Fruit fly (Drosophila melanogaster) whole organism, embryonic: ENCODE results near the gene Cpr73D.

Experiments used
- Ada2b ChIP-seq: fragments of 200-800 bp; sonication (Bioruptor generic); IDR thresholded peaks from 2 replicates; pipeline ENCODE4 v1.3.6; 2022; ENCODE audit warnings: missing biosample characterization, missing genetic modification characterization
- Bgb ChIP-seq: fragments of 200-800 bp; sonication (Bioruptor generic); IDR thresholded peaks from 2 replicates; pipeline ENCODE4 v1.3.6; 2022; ENCODE audit warnings: missing biosample characterization, missing genetic modification characterization; ENCODE audit not compliant: partially characterized antibody
- CG10147 ChIP-seq: fragments of 200-800 bp; sonication (Bioruptor generic); optimal IDR thresholded peaks from 2 replicates; lab custom pipeline; 2019; ENCODE audit warnings: missing biosample characterization, mild to moderate bottlenecking, missing genetic modification characterization, moderate library complexity
- CG10267 ChIP-seq: fragments of 200-800 bp; sonication (Bioruptor generic); optimal IDR thresholded peaks from 2 replicates; lab custom pipeline; 2018; ENCODE audit warnings: missing biosample characterization, mild to moderate bottlenecking, missing genetic modification characterization, moderate library complexity
- CG1529 ChIP-seq: fragments of 200-800 bp; sonication (Bioruptor generic); optimal IDR thresholded peaks from 3 replicates; lab custom pipeline; 2018; ENCODE audit warnings: missing biosample characterization, missing genetic modification characterization
- CG15696 ChIP-seq: fragments of 200-800 bp; sonication (Bioruptor generic); optimal IDR thresholded peaks from 2 replicates; lab custom pipeline; 2019; ENCODE audit warnings: missing biosample characterization, mild to moderate bottlenecking, missing genetic modification characterization, moderate library complexity
- CG17612 ChIP-seq: fragments of 200-800 bp; sonication (Bioruptor generic); IDR thresholded peaks from 2 replicates; pipeline ENCODE4 v1.3.6; 2022; ENCODE audit warnings: missing biosample characterization, missing genetic modification characterization
- CG18262 ChIP-seq: fragments of 200-800 bp; optimal IDR thresholded peaks from 3 replicates; lab custom pipeline; 2019; ENCODE audit warnings: missing biosample characterization, mild to moderate bottlenecking, missing genetic modification characterization, moderate library complexity
- CG18599 ChIP-seq: fragments of 200-800 bp; sonication (Bioruptor generic); optimal IDR thresholded peaks from 3 replicates; lab custom pipeline; 2017; ENCODE audit warnings: missing biosample characterization, missing genetic modification characterization, mild to moderate bottlenecking, moderate library complexity, missing genetic modification reagents
- CG2116 ChIP-seq: fragments of 200-800 bp; sonication (Bioruptor generic); optimal IDR thresholded peaks from 3 replicates; lab custom pipeline; 2018; ENCODE audit warnings: missing biosample characterization, mild to moderate bottlenecking, missing genetic modification characterization
- CG2678 ChIP-seq: fragments of 200-800 bp; sonication (Bioruptor generic); optimal IDR thresholded peaks from 3 replicates; lab custom pipeline; 2019; ENCODE audit warnings: missing biosample characterization, mild to moderate bottlenecking, missing genetic modification characterization, moderate library complexity
- CG30403 ChIP-seq: fragments of 200-800 bp; sonication (Bioruptor generic); optimal IDR thresholded peaks from 3 replicates; lab custom pipeline; 2016; ENCODE audit warnings: missing biosample characterization, missing genetic modification characterization
- CG31365 ChIP-seq: fragments of 200-800 bp; sonication (Bioruptor generic); optimal IDR thresholded peaks from 2 replicates; lab custom pipeline; 2018; ENCODE audit warnings: missing biosample characterization, mild to moderate bottlenecking, missing genetic modification characterization
- CG31441 ChIP-seq: fragments of 200-800 bp; sonication (Bioruptor generic); IDR thresholded peaks from 2 replicates; pipeline ENCODE4 v1.3.6; 2022; ENCODE audit warnings: missing biosample characterization, missing genetic modification characterization
- CG3163 ChIP-seq: fragments of 200-800 bp; sonication (Bioruptor generic); optimal IDR thresholded peaks from 3 replicates; lab custom pipeline; 2016; ENCODE audit warnings: missing biosample characterization, missing genetic modification characterization
- CG3407 ChIP-seq: fragments of 200-800 bp; sonication (Bioruptor generic); optimal IDR thresholded peaks from 2 replicates; lab custom pipeline; 2018; ENCODE audit warnings: missing biosample characterization, mild to moderate bottlenecking, missing genetic modification characterization
- CG43689 ChIP-seq: fragments of 200-800 bp; sonication (Bioruptor generic); IDR thresholded peaks from 2 replicates; pipeline ENCODE4 v1.3.6; 2022; ENCODE audit warnings: missing biosample characterization, missing genetic modification characterization
- CG6765 ChIP-seq: fragments of 200-800 bp; sonication (Bioruptor generic); optimal IDR thresholded peaks from 3 replicates; lab custom pipeline; 2017; ENCODE audit warnings: missing biosample characterization, mild to moderate bottlenecking, missing genetic modification characterization
- D19A ChIP-seq: fragments of 200-800 bp; optimal IDR thresholded peaks from 3 replicates; lab custom pipeline; 2019; ENCODE audit warnings: missing biosample characterization, mild to moderate bottlenecking, missing genetic modification characterization, moderate library complexity
- Mad ChIP-seq: fragments of 200-800 bp; sonication (Bioruptor generic); optimal IDR thresholded peaks from 2 replicates; lab custom pipeline; 2016; ENCODE audit warnings: missing biosample characterization, missing genetic modification characterization
- Rfx ChIP-seq: fragments of 200-800 bp; sonication (Bioruptor generic); IDR thresholded peaks from 2 replicates; pipeline ENCODE4 v1.3.6; 2022; ENCODE audit warnings: missing biosample characterization, missing genetic modification characterization
- Six4 ChIP-seq: fragments of 200-800 bp; sonication (Bioruptor generic); optimal IDR thresholded peaks from 2 replicates; lab custom pipeline; 2016; ENCODE audit warnings: missing biosample characterization, missing genetic modification characterization
- Sox100B ChIP-seq: fragments of 200-800 bp; sonication (Bioruptor generic); optimal IDR thresholded peaks from 3 replicates; lab custom pipeline; 2018; ENCODE audit warnings: missing biosample characterization, mild to moderate bottlenecking, missing genetic modification characterization
- Xbp1 ChIP-seq: fragments of 200-800 bp; sonication (Bioruptor generic); optimal IDR thresholded peaks from 3 replicates; lab custom pipeline; 2016; ENCODE audit warnings: missing biosample characterization, mild to moderate bottlenecking, missing genetic modification characterization
- az2 ChIP-seq: fragments of 200-800 bp; sonication (Bioruptor generic); optimal IDR thresholded peaks from 3 replicates; lab custom pipeline; 2016; ENCODE audit warnings: missing biosample characterization, missing genetic modification characterization
- bcd ChIP-seq: fragments of 200-800 bp; sonication (Bioruptor generic); optimal IDR thresholded peaks from 2 replicates; lab custom pipeline; 2017; ENCODE audit warnings: missing biosample characterization, mild to moderate bottlenecking, missing genetic modification characterization
- cas ChIP-seq: fragments of 200-800 bp; sonication (Bioruptor generic); IDR thresholded peaks from 2 replicates; pipeline ENCODE4 v1.3.6; 2022; ENCODE audit warnings: missing biosample characterization, missing genetic modification characterization
- crol ChIP-seq: fragments of 200-800 bp; sonication (Bioruptor generic); IDR thresholded peaks from 2 replicates; pipeline ENCODE4 v1.3.6; 2022; ENCODE audit warnings: missing biosample characterization, missing genetic modification characterization
- dpn ChIP-seq, 2 experiments: fragments of 200-800 bp; sonication (Bioruptor generic); optimal IDR thresholded peaks; 3 replicates each; lab custom pipeline; 2016; ENCODE audit warnings: missing biosample characterization in 2 of 2, missing genetic modification characterization in 2 of 2
- esg ChIP-seq: fragments of 200-800 bp; sonication (Bioruptor generic); conservative IDR thresholded peaks from 2 replicates; pipeline ENCODE4 v1.3.6; 2022; ENCODE audit warnings: missing biosample characterization, missing genetic modification characterization
- fd64A ChIP-seq: fragments of 200-800 bp; sonication (Bioruptor generic); optimal IDR thresholded peaks from 3 replicates; lab custom pipeline; 2018; ENCODE audit warnings: missing biosample characterization, mild to moderate bottlenecking, missing genetic modification characterization
- fd96Cb ChIP-seq: fragments of 200-800 bp; sonication (Bioruptor generic); optimal IDR thresholded peaks from 2 replicates; lab custom pipeline; 2018; ENCODE audit warnings: missing biosample characterization, mild to moderate bottlenecking, missing genetic modification characterization, moderate library complexity
- gcm2 ChIP-seq: fragments of 200-800 bp; sonication (Bioruptor generic); optimal IDR thresholded peaks from 2 replicates; lab custom pipeline; 2016; ENCODE audit warnings: missing biosample characterization, missing genetic modification characterization
- lab ChIP-seq: fragments of 200-800 bp; sonication (Bioruptor generic); optimal IDR thresholded peaks from 3 replicates; lab custom pipeline; 2017; ENCODE audit warnings: missing biosample characterization, missing genetic modification characterization, mild to moderate bottlenecking, moderate library complexity, missing genetic modification reagents
- org-1 ChIP-seq: fragments of 200-800 bp; sonication (Bioruptor generic); optimal IDR thresholded peaks from 2 replicates; lab custom pipeline; 2017; ENCODE audit warnings: missing biosample characterization, missing genetic modification characterization
- p53 ChIP-seq: fragments of 200-800 bp; sonication (Bioruptor generic); optimal IDR thresholded peaks from 2 replicates; lab custom pipeline; 2016; ENCODE audit warnings: missing biosample characterization, missing genetic modification characterization
- pb ChIP-seq: fragments of 200-800 bp; sonication (Bioruptor generic); optimal IDR thresholded peaks from 3 replicates; lab custom pipeline; 2016; ENCODE audit warnings: missing biosample characterization, missing genetic modification characterization
- row ChIP-seq: fragments of 200-800 bp; sonication (Bioruptor generic); IDR thresholded peaks from 3 replicates; pipeline ENCODE4 v1.3.6; 2022; ENCODE audit warnings: missing biosample characterization, missing genetic modification characterization
- sens-2 ChIP-seq: fragments of 200-800 bp; sonication (Bioruptor generic); IDR thresholded peaks from 2 replicates; pipeline ENCODE4 v1.3.6; 2022; ENCODE audit warnings: missing biosample characterization, missing genetic modification characterization
- stwl ChIP-seq: fragments of 200-800 bp; sonication (Bioruptor generic); optimal IDR thresholded peaks from 3 replicates; lab custom pipeline; 2018; ENCODE audit warnings: missing biosample characterization, mild to moderate bottlenecking, missing genetic modification characterization, moderate library complexity
- tup ChIP-seq: fragments of 200-800 bp; sonication (Bioruptor generic); optimal IDR thresholded peaks from 2 replicates; lab custom pipeline; 2016; ENCODE audit warnings: missing biosample characterization, mild to moderate bottlenecking, missing genetic modification characterization, moderate library complexity
- tx ChIP-seq: fragments of 200-800 bp; sonication (Bioruptor generic); optimal IDR thresholded peaks from 2 replicates; lab custom pipeline; 2016; ENCODE audit warnings: missing biosample characterization, missing genetic modification characterization

Cpr73D gene

DNA sequence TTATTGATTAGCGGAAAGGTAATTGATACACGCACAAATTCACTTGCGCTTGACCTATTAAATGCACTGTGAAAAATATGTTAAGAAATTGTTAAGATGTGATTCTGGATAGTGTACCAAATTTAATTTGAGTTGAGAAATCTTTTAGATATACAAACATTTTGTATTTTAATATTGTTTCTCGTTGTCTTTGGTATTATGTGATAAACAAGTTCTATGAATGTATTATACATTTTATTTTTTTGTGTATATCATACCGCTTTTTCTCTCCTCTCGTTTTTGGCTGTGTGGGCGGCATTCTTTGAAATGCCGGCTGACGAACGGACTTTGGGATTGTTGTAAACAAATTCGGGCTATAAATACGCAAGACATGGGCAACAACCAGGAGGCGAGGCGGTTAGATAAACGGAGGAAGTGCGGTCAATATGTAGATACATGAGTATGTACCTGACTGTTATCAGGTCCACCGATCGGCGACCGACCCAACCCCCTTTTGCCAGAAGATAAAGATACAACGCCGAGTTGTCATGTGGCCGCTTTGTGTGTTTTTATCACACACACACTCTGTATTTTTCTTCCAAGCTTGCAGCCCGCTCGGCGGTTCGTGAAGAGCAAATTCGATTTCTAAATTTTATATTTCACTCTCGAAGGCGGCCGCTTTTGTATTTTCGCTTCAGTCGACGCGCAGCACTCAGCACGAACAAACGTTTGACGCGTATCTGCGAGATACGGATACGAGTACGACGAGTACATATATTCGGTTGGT is 538 bp downstream of the Cpr73D start (continued):
- TF ChIP-seq bcd, result peak; percentile 59
- no peak for TF ChIP-seq p53
- peak; percentile 63 for TF ChIP-seq CG31441
- peak; percentile 45 for TF ChIP-seq Six4 (GFP tag; lab: Kevin White, UChicago)
- TF ChIP-seq CG18599 (GFP tag; lab: Kevin White, UChicago), result peak; percentile 65
- peak; percentile 8 for TF ChIP-seq gcm2
- TF ChIP-seq CG6765 (GFP tag; lab: Kevin White, UChicago), result peak; percentile 66
- TF ChIP-seq cas, result no peak
- TF ChIP-seq tup (GFP tag; lab: Kevin White, UChicago), result no peak
- TF ChIP-seq CG31365, result no peak
- no peak for TF ChIP-seq CG17612 (GFP tag; lab: Robert Waterston, UW)
- TF ChIP-seq Mad (GFP tag; lab: Kevin White, UChicago), result no peak
- no peak for TF ChIP-seq CG15696
- peak; percentile 71 for TF ChIP-seq CG10267
- TF ChIP-seq CG18262 (tag; lab: Kevin White, UChicago), result peak; percentile 80
- TF ChIP-seq Ada2b (GFP tag; lab: Robert Waterston, UW), result peak; percentile 83
- TF ChIP-seq fd64A (GFP tag; lab: Kevin White, UChicago), result no peak
- no peak for TF ChIP-seq stwl
- TF ChIP-seq CG3163 (GFP tag; lab: Kevin White, UChicago), result no peak
- TF ChIP-seq CG10147 (GFP tag; lab: Kevin White, UChicago), result peak; percentile 76
- TF ChIP-seq Xbp1 (GFP tag; lab: Kevin White, UChicago), result peak; percentile 63
- TF ChIP-seq Rfx (GFP tag; lab: Robert Waterston, UW), result peak; percentile 69
- peak; percentile 49 for TF ChIP-seq org-1
- TF ChIP-seq lab (GFP tag; lab: Kevin White, UChicago), result peak; percentile 73
- TF ChIP-seq tx (GFP tag; lab: Kevin White, UChicago), result peak; percentile 28
- peak; percentile 37 to 58 for TF ChIP-seq dpn (GFP tag; optimal IDR thresholded peaks at IDR 0.05; lab: Kevin White, UChicago)
- TF ChIP-seq CG43689 (GFP tag; lab: Robert Waterston, UW), result no peak
- peak; percentile 2 for TF ChIP-seq pb (GFP tag; lab: Kevin White, UChicago)
- peak; percentile 77 for TF ChIP-seq D19A (tag; lab: Kevin White, UChicago)
- peak; percentile 32 for TF ChIP-seq CG1529 (GFP tag; lab: Kevin White, UChicago)
- no peak for TF ChIP-seq CG2116 (GFP tag; lab: Kevin White, UChicago)
- peak; percentile 80 for TF ChIP-seq row (GFP tag; lab: Robert Waterston, UW)
- TF ChIP-seq crol, result no peak
- peak; percentile 49 for TF ChIP-seq CG30403
- peak; percentile 62 for TF ChIP-seq az2 (GFP tag; lab: Kevin White, UChicago)
- peak; percentile 42 for TF ChIP-seq esg (GFP tag; lab: Robert Waterston, UW)
- TF ChIP-seq Sox100B (GFP tag; lab: Kevin White, UChicago), result peak; percentile 70
- peak; percentile 70 for TF ChIP-seq fd96Cb
- TF ChIP-seq CG2678, result peak; percentile 38
- peak; percentile 40; the same call in 1 of the 2 replicates for TF ChIP-seq Bgb
- TF ChIP-seq sens-2 (GFP tag; lab: Robert Waterston, UW), result no peak
- no peak for TF ChIP-seq CG3407 (GFP tag; lab: Kevin White, UChicago)
- TF ChIP-seq, all 482 proteins: peak for 297
